Fruit fly (Drosophila melanogaster): ENCODE measurements around the gene CG13994.
A peak's percentile ranks its signal among the peaks of the same experiment; 100 is the strongest.

The CG13994 gene

DNA sequence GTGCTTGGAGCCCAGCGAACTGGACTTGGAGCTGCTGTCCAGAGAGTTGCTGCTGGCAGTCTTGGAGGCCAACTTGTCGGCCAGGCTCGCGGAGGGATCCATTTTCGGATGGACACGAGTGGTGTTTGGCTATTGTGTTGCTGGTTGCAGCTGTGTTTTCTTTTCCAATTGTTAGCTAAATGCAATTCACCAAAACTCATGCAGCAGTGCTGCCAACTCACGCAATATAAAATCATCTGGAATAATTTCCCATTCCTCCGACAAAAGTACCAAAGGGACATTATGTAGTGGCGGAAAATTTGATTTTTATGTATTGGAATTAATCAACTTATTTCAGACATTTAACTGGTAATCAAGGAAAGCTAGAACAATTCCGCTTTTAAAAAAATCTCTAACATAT is 26.1 kb upstream of the CG13994 start, which contains the start of gene mtm (continued):
- TF ChIP-seq HHEX (GFP tag; optimal IDR thresholded peaks at IDR 0.05), result no peak
- no peak for TF ChIP-seq B-H1 (GFP tag; IDR thresholded peaks at IDR 0.05)
- TF ChIP-seq Xrp1 (GFP tag; IDR thresholded peaks at IDR 0.05), result no peak
- no peak for TF ChIP-seq sob (GFP tag; IDR thresholded peaks at IDR 0.05)
- peak; percentile 12 for TF ChIP-seq CG2116 (GFP tag; optimal IDR thresholded peaks at IDR 0.05)
- peak; percentile 40 to 91 for TF ChIP-seq crp (GFP tag; optimal IDR thresholded peaks at IDR 0.05)
- no peak for TF ChIP-seq disco-r (GFP tag; optimal IDR thresholded peaks at IDR 0.05)
- no peak for TF ChIP-seq CG18764 (GFP tag; optimal IDR thresholded peaks at IDR 0.05)
- no peak for TF ChIP-seq CG9437 (GFP tag; optimal IDR thresholded peaks at IDR 0.05)
- no peak for TF ChIP-seq ash1 (GFP tag; optimal IDR thresholded peaks at IDR 0.05)
- TF ChIP-seq gem (tag; optimal IDR thresholded peaks at IDR 0.05), result no peak
- TF ChIP-seq dm (GFP tag; optimal IDR thresholded peaks at IDR 0.05), result no peak
- no peak for TF ChIP-seq mirr (GFP tag; optimal IDR thresholded peaks at IDR 0.05)
- no peak for TF ChIP-seq CG16815 (GFP tag; optimal IDR thresholded peaks at IDR 0.05)
- no peak for TF ChIP-seq fru (optimal IDR thresholded peaks at IDR 0.05)
- 0 out of 2 replicates have a peak, but pooled peaks have one; percentile 19 for TF ChIP-seq hbn (GFP tag; IDR thresholded peaks at IDR 0.05; ENCODE audit: partially characterized antibody)
- TF ChIP-seq sna (GFP tag; IDR thresholded peaks at IDR 0.05; ENCODE audit: partially characterized antibody), result 0 out of 2 replicates have a peak, but pooled peaks have one; percentile 30
- no peak for TF ChIP-seq CG30403 (GFP tag; optimal IDR thresholded peaks at IDR 0.05)
- TF ChIP-seq en (GFP tag; optimal IDR thresholded peaks at IDR 0.05), result no peak
- TF ChIP-seq Chrac-16 (GFP tag; optimal IDR thresholded peaks at IDR 0.05), result no peak
- TF ChIP-seq CG17328 (GFP tag; IDR thresholded peaks at IDR 0.05), result no peak
- TF ChIP-seq CG8924 (tag; optimal IDR thresholded peaks at IDR 0.05), result no peak
- TF ChIP-seq CG31441 (GFP tag; IDR thresholded peaks at IDR 0.05), result no peak
- no peak for TF ChIP-seq CG10366 (GFP tag; IDR thresholded peaks at IDR 0.05)
- TF ChIP-seq ap (GFP tag; IDR thresholded peaks at IDR 0.05), result no peak
- no peak for TF ChIP-seq eve (GFP tag; optimal IDR thresholded peaks at IDR 0.05)
- TF ChIP-seq CG34376 (GFP tag; optimal IDR thresholded peaks at IDR 0.05), result no peak
- no peak for TF ChIP-seq Side (GFP tag; optimal IDR thresholded peaks at IDR 0.05)
- no peak for TF ChIP-seq Lim3 (GFP tag; IDR thresholded peaks at IDR 0.05)
- TF ChIP-seq CG14710 (tag; optimal IDR thresholded peaks at IDR 0.05), result no peak
- TF ChIP-seq Eip74EF (GFP tag; optimal IDR thresholded peaks at IDR 0.05), result no peak
- 0 out of 4 replicates have a peak, but pooled peaks have one; percentile 19 for TF ChIP-seq Dll (GFP tag; IDR thresholded peaks at IDR 0.05; ENCODE audit: partially characterized antibody)
- peak; percentile 67 for TF ChIP-seq CG4617 (GFP tag; optimal IDR thresholded peaks at IDR 0.05; ENCODE audit: borderline replicate concordance)
- TF ChIP-seq CG18262 (tag; optimal IDR thresholded peaks at IDR 0.05), result no peak
- no peak for TF ChIP-seq Tbp (GFP tag; optimal IDR thresholded peaks at IDR 0.05)
- no peak for TF ChIP-seq D19B (GFP tag; optimal IDR thresholded peaks at IDR 0.05)
- TF ChIP-seq zen2 (GFP tag; IDR thresholded peaks at IDR 0.05; ENCODE audit: partially characterized antibody), result no peak
- TF ChIP-seq Ets97D (GFP tag; optimal IDR thresholded peaks at IDR 0.05), result peak; percentile 43
- no peak for TF ChIP-seq unpg (GFP tag; optimal IDR thresholded peaks at IDR 0.05)
- no peak for TF ChIP-seq luna (GFP tag; optimal IDR thresholded peaks at IDR 0.05)
- no peak for TF ChIP-seq CG15479 (GFP tag; optimal IDR thresholded peaks at IDR 0.05)
- TF ChIP-seq CG11093 (GFP tag; IDR thresholded peaks at IDR 0.05), result no peak
- no peak for TF ChIP-seq p53 (GFP tag; optimal IDR thresholded peaks at IDR 0.05)
- TF ChIP-seq Hr78 (GFP tag; optimal IDR thresholded peaks at IDR 0.05), result no peak
- no peak for TF ChIP-seq sug (tag; optimal IDR thresholded peaks at IDR 0.05)
- 0 out of 3 replicates have a peak, but pooled peaks have one; percentile 30 for TF ChIP-seq Opbp (GFP tag; IDR thresholded peaks at IDR 0.05; ENCODE audit: partially characterized antibody)
- TF ChIP-seq Atf6 (GFP tag; IDR thresholded peaks at IDR 0.05), result no peak
- TF ChIP-seq CG6654 (GFP tag; optimal IDR thresholded peaks at IDR 0.05), result no peak
- no peak for TF ChIP-seq danr (GFP tag; IDR thresholded peaks at IDR 0.05)
- no peak for TF ChIP-seq CG7963 (GFP tag; IDR thresholded peaks at IDR 0.05; ENCODE audit: partially characterized antibody)
- no peak for TF ChIP-seq CG6254 (GFP tag; optimal IDR thresholded peaks at IDR 0.05)

All from whole organism, embryonic.